Fruit fly (Drosophila melanogaster) S2 (cell line): ENCODE measurements around the gene Sys1.

Source experiments
- CG8478 ChIP-seq: fragments of >200 bp; optimal IDR thresholded peaks from 2 replicates; lab custom pipeline; 2018
- CTCF ChIP-seq, 2 experiments: fragments of >200 bp; optimal IDR thresholded peaks; 2 replicates each; lab custom pipeline; 2018

DNA sequence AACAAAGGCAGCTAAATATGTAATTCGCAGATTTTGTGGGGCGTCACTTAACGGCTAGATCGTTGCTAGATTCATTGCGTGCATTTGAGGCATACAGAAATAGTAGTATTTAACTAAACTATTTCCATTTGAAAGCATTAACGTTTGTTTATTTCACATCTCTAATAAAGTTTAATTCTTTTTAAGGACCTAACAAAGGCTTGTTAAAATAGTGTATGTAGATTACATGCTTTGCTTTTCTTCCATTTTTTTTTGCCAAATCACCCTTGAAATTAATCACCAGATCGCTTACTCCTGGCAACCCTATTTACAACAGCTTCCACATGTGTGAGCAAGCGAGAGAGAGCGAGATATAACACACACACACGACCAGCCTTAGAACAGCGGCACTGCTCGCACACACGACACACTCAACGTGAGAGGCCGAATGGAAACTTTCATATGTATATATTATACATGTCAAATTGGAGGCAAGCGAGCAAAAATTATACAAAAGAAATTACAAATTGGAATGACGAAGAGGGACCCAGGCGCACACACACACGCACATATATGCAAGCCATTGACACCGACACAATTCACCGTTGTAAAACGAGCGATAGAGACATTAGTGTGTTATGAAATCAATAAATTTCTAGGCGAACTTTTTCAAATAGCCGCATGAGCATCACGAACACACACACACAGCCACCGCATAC lies 6.7 kb downstream of the Sys1 start:
- TF ChIP-seq CTCF (optimal IDR thresholded peaks at IDR 0.05; lab: Kevin White, UChicago) (no peak), CG8478 (lab: Kevin White, UChicago) (no peak)
